Worm (Caenorhabditis elegans) whole organism, young adult: Measurements from ENCODE around the gene srh-79.

Experiments
- B0019.2 ChIP-seq: fragments of 200-800 bp; sonication (Bioruptor generic); conservative IDR thresholded peaks from 2 replicates; pipeline ENCODE4 v1.3.6; 2022; ENCODE audit warnings: missing genetic modification reagents, missing genetic modification characterization, missing compliant biosample characterization
- B0336.3 ChIP-seq: fragments of 200-800 bp; sonication (Bioruptor generic); IDR thresholded peaks from 2 replicates; pipeline ENCODE4 v1.3.6; 2022; ENCODE audit warnings: missing genetic modification characterization, missing compliant biosample characterization
- C06A6.2 ChIP-seq: fragments of 200-800 bp; sonication (Bioruptor generic); conservative IDR thresholded peaks from 2 replicates; pipeline ENCODE4 v1.3.6; 2022; ENCODE audit warnings: missing genetic modification characterization, missing compliant biosample characterization
- C17E4.6 ChIP-seq: fragments of 200-800 bp; sonication (Bioruptor generic); IDR thresholded peaks from 2 replicates; pipeline ENCODE4 v1.3.6; 2022; ENCODE audit warnings: missing genetic modification reagents, missing genetic modification characterization, missing compliant biosample characterization
- D2030.7 ChIP-seq: fragments of 200-800 bp; sonication (Bioruptor generic); IDR thresholded peaks from 2 replicates; pipeline ENCODE4 v1.3.6; 2022; ENCODE audit warnings: missing genetic modification reagents, missing genetic modification characterization, missing compliant biosample characterization
- F22D6.2 ChIP-seq: sonication (generic microtip); optimal IDR thresholded peaks from 2 replicates; lab custom pipeline; 2016; ENCODE audit warnings: mild to moderate bottlenecking, missing genetic modification characterization, missing compliant biosample characterization
- F23B12.7 ChIP-seq: sonication (generic microtip); optimal IDR thresholded peaks from 2 replicates; lab custom pipeline; 2017; ENCODE audit warnings: missing genetic modification characterization, mild to moderate bottlenecking, missing compliant biosample characterization, antibody characterized with exemption, moderate library complexity; ENCODE audit not compliant: insufficient read depth
- F37B4.10 ChIP-seq: fragments of 200-800 bp; sonication (Bioruptor generic); IDR thresholded peaks from 2 replicates; pipeline ENCODE4 v1.3.6; 2022; ENCODE audit warnings: missing genetic modification characterization, missing compliant biosample characterization
- F52B5.7 ChIP-seq: sonication (generic microtip); optimal IDR thresholded peaks from 2 replicates; lab custom pipeline; 2016; ENCODE audit warnings: mild to moderate bottlenecking, missing genetic modification characterization, missing compliant biosample characterization
- K12H6.12 ChIP-seq: fragments of 200-800 bp; sonication (Bioruptor generic); optimal IDR thresholded peaks from 2 replicates; lab custom pipeline; 2018; ENCODE audit warnings: mild to moderate bottlenecking, missing genetic modification characterization, missing compliant biosample characterization
- T07F8.4 ChIP-seq: sonication (generic microtip); optimal IDR thresholded peaks from 2 replicates; lab custom pipeline; 2016; ENCODE audit warnings: mild to moderate bottlenecking, missing genetic modification characterization, moderate library complexity, missing compliant biosample characterization
- T26A5.8 ChIP-seq: sonication (generic microtip); optimal IDR thresholded peaks from 2 replicates; lab custom pipeline; 2016; ENCODE audit warnings: missing genetic modification characterization, missing compliant biosample characterization
- Y95B8A.8 ChIP-seq: fragments of 200-800 bp; sonication (Bioruptor generic); IDR thresholded peaks from 2 replicates; pipeline ENCODE4 v1.3.6; 2022; ENCODE audit warnings: missing genetic modification reagents, missing genetic modification characterization, missing compliant biosample characterization
- aptf-2 ChIP-seq: fragments of 200-800 bp; sonication (Bioruptor generic); conservative IDR thresholded peaks from 2 replicates; pipeline ENCODE4 v1.3.6; 2022; ENCODE audit warnings: missing genetic modification reagents, missing genetic modification characterization, missing compliant biosample characterization
- atf-7 ChIP-seq: sonication (generic microtip); optimal IDR thresholded peaks from 2 replicates; lab custom pipeline; 2017; ENCODE audit warnings: mild to moderate bottlenecking, missing genetic modification characterization, missing compliant biosample characterization
- attf-3 ChIP-seq: fragments of 200-800 bp; sonication (Bioruptor generic); conservative IDR thresholded peaks from 2 replicates; pipeline ENCODE4 v1.3.6; 2022; ENCODE audit warnings: missing genetic modification reagents, missing genetic modification characterization, missing compliant biosample characterization
- attf-5 ChIP-seq: fragments of 200-800 bp; sonication (Bioruptor generic); optimal IDR thresholded peaks from 2 replicates; lab custom pipeline; 2018; ENCODE audit warnings: mild to moderate bottlenecking, missing genetic modification characterization, missing compliant biosample characterization
- ceh-58 ChIP-seq: fragments of 200-800 bp; sonication (Bioruptor generic); IDR thresholded peaks from 2 replicates; pipeline ENCODE4 v1.3.6; 2022; ENCODE audit warnings: missing genetic modification characterization, missing compliant biosample characterization
- die-1 ChIP-seq: sonication (generic microtip); optimal IDR thresholded peaks from 2 replicates; lab custom pipeline; 2016; ENCODE audit warnings: missing genotype, mild to moderate bottlenecking, missing genetic modification characterization, missing compliant biosample characterization
- efl-1 ChIP-seq: fragments of 150-350 bp; optimal IDR thresholded peaks from 2 replicates; lab custom pipeline; 2014; ENCODE audit warnings: missing biosample characterization, missing genetic modification reagents, missing genetic modification characterization
- fkh-3 ChIP-seq: sonication (generic microtip); optimal IDR thresholded peaks from 2 replicates; lab custom pipeline; 2016; ENCODE audit warnings: mild to moderate bottlenecking, missing genetic modification characterization, missing compliant biosample characterization
- let-607 ChIP-seq, 2 experiments: fragments of 200-800 bp in 1 of 2; sonication (Bioruptor generic) in 1 of 2; sonication (generic microtip) in 1 of 2; optimal IDR thresholded peaks; 2 replicates each; lab custom pipeline; 2016 to 2018; ENCODE audit warnings: mild to moderate bottlenecking in 2 of 2, missing compliant biosample characterization in 2 of 2, missing genetic modification characterization in 2 of 2, moderate library complexity in 2 of 2, missing genotype in 1 of 2
- lin-26 ChIP-seq: fragments of 200-800 bp; sonication (Bioruptor generic); IDR thresholded peaks from 2 replicates; pipeline ENCODE4 v1.3.6; 2022; ENCODE audit warnings: missing genetic modification reagents, missing genetic modification characterization, missing compliant biosample characterization
- lin-40 ChIP-seq: sonication (generic microtip); optimal IDR thresholded peaks from 2 replicates; lab custom pipeline; 2016; ENCODE audit warnings: missing genetic modification characterization, mild to moderate bottlenecking, missing compliant biosample characterization, missing genotype, missing genetic modification reagents
- lir-1 ChIP-seq: fragments of 200-800 bp; sonication (Bioruptor generic); conservative IDR thresholded peaks from 2 replicates; pipeline ENCODE4 v1.3.6; 2022; ENCODE audit warnings: missing genetic modification reagents, missing genetic modification characterization, missing compliant biosample characterization
- madf-10 ChIP-seq: sonication (generic microtip); optimal IDR thresholded peaks from 2 replicates; lab custom pipeline; 2016; ENCODE audit warnings: mild to moderate bottlenecking, missing genetic modification characterization, missing compliant biosample characterization
- madf-6 ChIP-seq: fragments of 200-800 bp; sonication (Bioruptor generic); IDR thresholded peaks from 2 replicates; pipeline ENCODE4 v1.3.6; 2022; ENCODE audit warnings: missing genetic modification reagents, missing genetic modification characterization, missing compliant biosample characterization
- mcd-1 ChIP-seq: fragments of 200-800 bp; sonication (Bioruptor generic); IDR thresholded peaks from 2 replicates; pipeline ENCODE4 v1.3.6; 2022; ENCODE audit warnings: missing genetic modification reagents, missing genetic modification characterization, missing compliant biosample characterization
- mes-4 ChIP-seq: sonication (generic microtip); optimal IDR thresholded peaks from 2 replicates; lab custom pipeline; 2016; ENCODE audit warnings: missing genotype, missing genetic modification characterization, missing compliant biosample characterization
- nhr-120 ChIP-seq: fragments of 200-800 bp; sonication (Bioruptor generic); IDR thresholded peaks from 2 replicates; pipeline ENCODE4 v1.3.6; 2022; ENCODE audit warnings: missing genetic modification characterization, missing compliant biosample characterization
- nhr-27 ChIP-seq: fragments of 200-800 bp; sonication (Bioruptor generic); optimal IDR thresholded peaks from 2 replicates; lab custom pipeline; 2018; ENCODE audit warnings: mild to moderate bottlenecking, missing genetic modification characterization, moderate library complexity, missing compliant biosample characterization
- pha-4 ChIP-seq: fragments of 150-350 bp; sonication (generic microtip); optimal IDR thresholded peaks from 2 replicates; lab custom pipeline; 2014; ENCODE audit warnings: missing biosample characterization, missing genetic modification reagents, missing genetic modification characterization
- rcor-1 ChIP-seq: fragments of 200-800 bp; sonication (Bioruptor generic); IDR thresholded peaks from 2 replicates; pipeline ENCODE4 v1.3.6; 2022; ENCODE audit warnings: missing genetic modification reagents, missing genetic modification characterization, missing compliant biosample characterization
- sdz-38 ChIP-seq: sonication (generic microtip); optimal IDR thresholded peaks from 2 replicates; lab custom pipeline; 2016; ENCODE audit warnings: missing genotype, missing genetic modification characterization, missing compliant biosample characterization
- snpc-4 ChIP-seq, 5 experiments: fragments of 150-350 bp in 1 of 5; sonication (generic microtip) in 4 of 5; optimal IDR thresholded peaks; 2 replicates each; lab custom pipeline; 2014 to 2018; ENCODE audit warnings: missing genetic modification characterization in 5 of 5, missing biosample characterization in 3 of 5, antibody characterized with exemption in 2 of 5, mild to moderate bottlenecking in 2 of 5, missing compliant biosample characterization in 2 of 5, missing genotype in 2 of 5, moderate library complexity in 2 of 5, missing genetic modification reagents in 1 of 5
- tbp1 ChIP-seq: fragments of 200-800 bp; sonication (Bioruptor generic); optimal IDR thresholded peaks from 2 replicates; lab custom pipeline; 2018; ENCODE audit warnings: mild to moderate bottlenecking, missing genetic modification characterization, missing compliant biosample characterization
- tlf-1 ChIP-seq: fragments of 200-800 bp; sonication (Bioruptor generic); optimal IDR thresholded peaks from 2 replicates; lab custom pipeline; 2018; ENCODE audit warnings: mild to moderate bottlenecking, missing genetic modification characterization, missing compliant biosample characterization
- unc-130 ChIP-seq: sonication (generic microtip); optimal IDR thresholded peaks from 2 replicates; lab custom pipeline; 2016; ENCODE audit warnings: missing genetic modification reagents, missing genetic modification characterization, missing compliant biosample characterization
- xnd-1 ChIP-seq: sonication (generic microtip); optimal IDR thresholded peaks from 2 replicates; lab custom pipeline; 2016; ENCODE audit warnings: missing genotype, missing genetic modification reagents, missing genetic modification characterization, missing compliant biosample characterization
- zfh-2 ChIP-seq: fragments of 200-800 bp; sonication (Bioruptor generic); conservative IDR thresholded peaks from 2 replicates; pipeline ENCODE4 v1.3.6; 2022; ENCODE audit warnings: missing genetic modification reagents, missing genetic modification characterization, missing compliant biosample characterization
- ztf-22 ChIP-seq: fragments of 200-800 bp; sonication (Bioruptor generic); optimal IDR thresholded peaks from 2 replicates; lab custom pipeline; 2018; ENCODE audit warnings: mild to moderate bottlenecking, missing genetic modification characterization, moderate library complexity, missing compliant biosample characterization
- ztf-25 ChIP-seq: fragments of 200-800 bp; sonication (Bioruptor generic); IDR thresholded peaks from 2 replicates; pipeline ENCODE4 v1.3.6; 2022; ENCODE audit warnings: missing genetic modification reagents, missing genetic modification characterization, missing compliant biosample characterization

Gene srh-79

ce11 chrV:7522279-7522678 is 24.7 kb downstream of the srh-79 start, which contains the start of gene C54F6.15:
Gene C54F6.15, minus strand, starts transcription at chrV:7522379.
- TF ChIP-seq lir-1 (GFP tag; lab: Robert Waterston, UW) (no peak), F37B4.10 (GFP tag; lab: Robert Waterston, UW) (0 out of 2 replicates have a peak, but pooled peaks have one; percentile 46)

ce11 chrV:7523392-7523791 is 25.9 kb downstream of the srh-79 start, which contains the start of gene C54F6.6:
Gene C54F6.6, plus strand, starts transcription at chrV:7523692.
- TF ChIP-seq die-1 (tag; lab: Kevin White, UChicago) (no peak), atf-7 (tag; lab: Kevin White, UChicago) (no peak), madf-6 (GFP tag; lab: Robert Waterston, UW) (no peak), fkh-3 (tag; lab: Kevin White, UChicago) (no peak), lin-40 (no peak), F23B12.7 (tag; lab: Kevin White, UChicago) (no peak), tbp1 (no peak), zfh-2 (no peak), F52B5.7 (no peak), T26A5.8 (tag; lab: Kevin White, UChicago) (no peak), pha-4 (tag; lab: Kevin White, UChicago) (no peak), ztf-22 (GFP tag; lab: Kevin White, UChicago) (no peak), C17E4.6 (GFP tag; lab: Robert Waterston, UW) (no peak), D2030.7 (GFP tag; lab: Robert Waterston, UW) (no peak), F22D6.2 (tag; lab: Kevin White, UChicago) (no peak), K12H6.12 (tag; lab: Kevin White, UChicago) (no peak)

DNA sequence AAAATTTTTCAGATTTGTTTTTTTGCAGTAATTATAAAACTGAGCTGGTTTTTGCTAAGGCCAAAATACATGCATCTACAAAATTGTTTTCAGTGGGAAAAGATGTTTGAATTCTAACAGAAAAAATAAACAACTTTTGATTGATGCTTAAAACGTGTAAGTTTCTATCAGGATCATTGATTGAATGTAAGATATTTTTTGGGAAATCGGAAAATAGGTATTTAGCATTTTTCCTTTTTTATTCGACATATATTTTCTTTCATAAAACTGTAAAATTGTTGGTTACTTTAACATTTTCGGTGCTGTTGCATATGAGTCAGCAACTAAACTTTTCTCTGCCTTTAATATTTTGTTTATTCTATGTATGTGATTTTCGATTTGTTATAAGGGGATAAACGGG is 26.9 kb downstream of the srh-79 start, which contains the start of gene C54F6.20:
Gene C54F6.20, plus strand, starts transcription at position 301 of the 400 bp plus-strand sequence.
- TF ChIP-seq aptf-2 (GFP tag; lab: Robert Waterston, UW), result no peak
- TF ChIP-seq atf-7 (tag; lab: Kevin White, UChicago), result no peak
- TF ChIP-seq Y95B8A.8 (GFP tag; lab: Robert Waterston, UW), result no peak
- no peak for TF ChIP-seq rcor-1
- TF ChIP-seq xnd-1 (tag; lab: Kevin White, UChicago), result no peak
- no peak for TF ChIP-seq nhr-120 (GFP tag; lab: Robert Waterston, UW)
- TF ChIP-seq madf-10 (tag; lab: Kevin White, UChicago), result no peak
- no peak for TF ChIP-seq F22D6.2 (tag; lab: Kevin White, UChicago)
- TF ChIP-seq F52B5.7, result no peak
- TF ChIP-seq ztf-25 (GFP tag; lab: Robert Waterston, UW), result no peak

DNA sequence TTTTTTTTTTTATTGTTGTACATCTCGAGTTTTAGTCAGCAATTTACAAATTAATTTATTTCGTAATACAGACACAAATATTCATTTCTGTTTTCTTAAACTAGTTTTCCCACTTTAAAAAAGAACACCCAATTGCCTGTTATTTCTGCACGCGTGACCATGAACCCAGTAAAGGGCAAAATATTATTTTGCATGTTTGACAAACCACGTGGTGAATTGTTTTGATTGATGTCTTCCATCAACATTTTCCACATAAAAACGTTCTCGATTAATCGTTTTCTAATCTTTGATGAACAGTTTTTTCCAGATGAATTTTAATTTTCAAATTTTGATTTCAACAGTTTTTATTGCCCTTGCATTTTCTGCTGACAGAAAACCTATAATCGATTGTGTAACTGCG is 28.2 kb downstream of the srh-79 start, which contains the start of gene C54F6.18:
Gene C54F6.18, plus strand, starts transcription at position 301 of the 400 bp plus-strand sequence.
- no peak for TF ChIP-seq efl-1 (GFP tag; lab: Kevin White, UChicago)
- TF ChIP-seq B0336.3 (GFP tag; lab: Robert Waterston, UW), result no peak
- no peak for TF ChIP-seq T26A5.8 (tag; lab: Kevin White, UChicago)
- no peak for TF ChIP-seq mes-4 (tag; lab: Kevin White, UChicago)
- no peak for TF ChIP-seq snpc-4 (GFP tag; optimal IDR thresholded peaks at IDR 0.05; lab: Kevin White, UChicago)
- no peak for TF ChIP-seq snpc-4 (tag; optimal IDR thresholded peaks at IDR 0.05; lab: Kevin White, UChicago)
- TF ChIP-seq mcd-1 (GFP tag; lab: Robert Waterston, UW), result no peak
- no peak for TF ChIP-seq tlf-1
- TF ChIP-seq attf-5, result no peak
- no peak for TF ChIP-seq let-607 (tag; optimal IDR thresholded peaks at IDR 0.05; lab: Kevin White, UChicago)
- no peak for TF ChIP-seq sdz-38 (tag; lab: Kevin White, UChicago)
- no peak for TF ChIP-seq attf-3 (GFP tag; lab: Robert Waterston, UW)
- no peak for TF ChIP-seq B0019.2 (GFP tag; lab: Robert Waterston, UW)
- no peak for TF ChIP-seq pha-4 (tag; lab: Kevin White, UChicago)
- no peak for TF ChIP-seq C06A6.2 (GFP tag; lab: Robert Waterston, UW)
- TF ChIP-seq ceh-58 (GFP tag; lab: Robert Waterston, UW), result no peak
- TF ChIP-seq atf-7 (tag; lab: Kevin White, UChicago), result no peak
- no peak for TF ChIP-seq nhr-27
- no peak for TF ChIP-seq unc-130
- no peak for TF ChIP-seq T07F8.4
- no peak for TF ChIP-seq lin-26 (GFP tag; lab: Robert Waterston, UW)
